Worm (Caenorhabditis elegans): ENCODE data around the gene F55G7.1.
A peak's percentile ranks its signal among the peaks of the same experiment; 100 is the strongest.

F55G7.1 gene

ce11 chrX:11892328-11892727, 31.9 kb upstream of the F55G7.1 start, which contains the start of gene Y62H9A.8:
Y62H9A.8 (minus strand) TSS chrX:11892428.
- TF ChIP-seq zag-1 (tag; optimal IDR thresholded peaks at IDR 0.05): no peak
- TF ChIP-seq daf-19 (GFP tag; conservative IDR thresholded peaks at IDR 0.05): no peak
- TF ChIP-seq nhr-11 (tag; optimal IDR thresholded peaks at IDR 0.05): no peak
- TF ChIP-seq vab-7 (GFP tag; IDR thresholded peaks at IDR 0.05): no peak
- TF ChIP-seq aha-1 (tag): no peak
- TF ChIP-seq ZK546.5 (tag; optimal IDR thresholded peaks at IDR 0.05): no peak
- no peak for TF ChIP-seq unc-39 (tag; optimal IDR thresholded peaks at IDR 0.05)
- TF ChIP-seq mxl-2 (GFP tag; conservative IDR thresholded peaks at IDR 0.05): no peak
- TF ChIP-seq F10B5.3 (tag; optimal IDR thresholded peaks at IDR 0.05): no peak
- no peak for TF ChIP-seq nhr-237 (tag; optimal IDR thresholded peaks at IDR 0.05)
- no peak for TF ChIP-seq daf-16 (GFP tag; optimal IDR thresholded peaks at IDR 0.05)
- TF ChIP-seq daf-16 (tag; optimal IDR thresholded peaks at IDR 0.05): no peak
- no peak for TF ChIP-seq Y48G9A.11 (GFP tag; IDR thresholded peaks at IDR 0.05)
- no peak for TF ChIP-seq mes-2 (tag; optimal IDR thresholded peaks at IDR 0.05; ENCODE audit: poor library complexity, severe bottlenecking)
- TF ChIP-seq nhr-28 (tag; optimal IDR thresholded peaks at IDR 0.05): no peak
- TF ChIP-seq snpc-4 (tag; optimal IDR thresholded peaks at IDR 0.05): no peak
- TF ChIP-seq php-3 (GFP tag; IDR thresholded peaks at IDR 0.05): no peak
- no peak for TF ChIP-seq madf-9 (GFP tag; conservative IDR thresholded peaks at IDR 0.05)
- TF ChIP-seq sdz-12 (GFP tag; optimal IDR thresholded peaks at IDR 0.05): no peak

ce11 chrX:11896708-11897107, 27.5 kb upstream of the F55G7.1 start:
- no peak for TF ChIP-seq R02D3.7 (tag; optimal IDR thresholded peaks at IDR 0.05)
- TF ChIP-seq egl-27 (tag; optimal IDR thresholded peaks at IDR 0.05): no peak
- no peak for TF ChIP-seq ZK337.2 (GFP tag; IDR thresholded peaks at IDR 0.05)
- TF ChIP-seq arid-1 (GFP tag; conservative IDR thresholded peaks at IDR 0.05): no peak
- TF ChIP-seq mes-2 (tag; optimal IDR thresholded peaks at IDR 0.05; ENCODE audit: poor library complexity, severe bottlenecking): no peak
- TF ChIP-seq aha-1 (tag): peak; percentile 93

- TF ChIP-seq F44E2.7 (GFP tag; IDR thresholded peaks at IDR 0.05) (no peak), ztf-7 (tag; optimal IDR thresholded peaks at IDR 0.05) (no peak), ceh-82 (tag; optimal IDR thresholded peaks at IDR 0.05) (no peak), F37D6.2 (tag; optimal IDR thresholded peaks at IDR 0.05) (no peak), spr-1 (tag; optimal IDR thresholded peaks at IDR 0.05) (no peak), duxl-1 (tag; optimal IDR thresholded peaks at IDR 0.05; ENCODE audit: poor library complexity) (no peak), fkh-10 (GFP tag; optimal IDR thresholded peaks at IDR 0.05) (no peak), zfp-3 (GFP tag; conservative IDR thresholded peaks at IDR 0.05) (no peak), lin-13 (GFP tag; optimal IDR thresholded peaks at IDR 0.05) (no peak), ceh-28 (tag; optimal IDR thresholded peaks at IDR 0.05) (no peak)
Measured at ce11 chrX:11898040-11898439, 26.2 kb upstream of the F55G7.1 start, which contains the start of gene Y62H9A.9. Y62H9A.9 (minus strand) TSS chrX:11898140.

ce11 chrX:11899031-11899430, 25.2 kb upstream of the F55G7.1 start:
- no peak for TF ChIP-seq snpc-4 (tag; optimal IDR thresholded peaks at IDR 0.05)
- TF ChIP-seq pqm-1 (tag; optimal IDR thresholded peaks at IDR 0.05): no peak
- no peak for TF ChIP-seq ctbp-1 (GFP tag; IDR thresholded peaks at IDR 0.05)
- no peak for TF ChIP-seq aly-2 (tag; optimal IDR thresholded peaks at IDR 0.05)
- peak; percentile 51 for TF ChIP-seq F37D6.2 (tag; optimal IDR thresholded peaks at IDR 0.05)
- TF ChIP-seq unc-130 (GFP tag; optimal IDR thresholded peaks at IDR 0.05): no peak
- peak; percentile 12 for TF ChIP-seq F10B5.3 (tag; optimal IDR thresholded peaks at IDR 0.05)
- peak; percentile 43 for TF ChIP-seq ceh-28 (tag; optimal IDR thresholded peaks at IDR 0.05)
- no peak for TF ChIP-seq F44E2.7 (GFP tag; IDR thresholded peaks at IDR 0.05)
- TF ChIP-seq nhr-76 (tag; optimal IDR thresholded peaks at IDR 0.05): no peak
- no peak for TF ChIP-seq hlh-11 (tag; optimal IDR thresholded peaks at IDR 0.05)
- TF ChIP-seq dpl-1 (GFP tag; optimal IDR thresholded peaks at IDR 0.05): no peak
- TF ChIP-seq Y105C5A.15 (GFP tag; IDR thresholded peaks at IDR 0.05): no peak
- TF ChIP-seq lir-3 (tag; optimal IDR thresholded peaks at IDR 0.05): no peak
- no peak for TF ChIP-seq fos-1 (tag; optimal IDR thresholded peaks at IDR 0.05)
- no peak for TF ChIP-seq daf-8 (GFP tag; IDR thresholded peaks at IDR 0.05)
- peak; percentile 46 for TF ChIP-seq rbr-2 (tag; optimal IDR thresholded peaks at IDR 0.05)
- no peak for TF ChIP-seq nhr-77 (tag; optimal IDR thresholded peaks at IDR 0.05)
- TF ChIP-seq mep-1 (tag; optimal IDR thresholded peaks at IDR 0.05): no peak
- peak; percentile 57 for TF ChIP-seq aha-1 (tag)
- TF ChIP-seq ZK546.5 (tag; optimal IDR thresholded peaks at IDR 0.05): no peak
- TF ChIP-seq hlh-30 (tag; optimal IDR thresholded peaks at IDR 0.05; ENCODE audit: insufficient read depth): no peak
- no peak for TF ChIP-seq zip-2 (tag; optimal IDR thresholded peaks at IDR 0.05)
